Fruit fly (Drosophila melanogaster) Kc167 (cell line): ENCODE measurements around the gene CG14400.

Experiments used
- Myc ChIP-seq: fragments of >200 bp; optimal IDR thresholded peaks from 2 replicates; lab custom pipeline; 2017; ENCODE audit warnings: missing external identifiers
- Sin3A ChIP-seq: fragments of >200 bp; optimal IDR thresholded peaks from 2 replicates; lab custom pipeline; 2018; ENCODE audit warnings: missing external identifiers
- h ChIP-seq: fragments of >200 bp; optimal IDR thresholded peaks from 3 replicates; lab custom pipeline; 2018; ENCODE audit warnings: missing external identifiers
- insv ChIP-seq: fragments of >200 bp; optimal IDR thresholded peaks from 3 replicates; lab custom pipeline; 2018; ENCODE audit warnings: missing external identifiers
- psq ChIP-seq: fragments of >200 bp; optimal IDR thresholded peaks from 2 replicates; lab custom pipeline; 2017; ENCODE audit warnings: missing external identifiers
- ttk ChIP-seq: sonication (Bioruptor generic); optimal IDR thresholded peaks from 2 replicates; lab custom pipeline; 2017; ENCODE audit warnings: missing external identifiers

CG14400 gene

dm6 chr2L:20881353-20882079 is 23.8 kb upstream of the CG14400 start:
- TF ChIP-seq h (lab: Kevin White, UChicago) (no peak), Myc (lab: Kevin White, UChicago) (no peak), psq (no peak), ttk (lab: Kevin White, UChicago) (no peak), insv (no peak), Sin3A (lab: Kevin White, UChicago) (no peak)

dm6 chr2L:20880476-20880875 is 22.8 kb upstream of the CG14400 start:
- TF ChIP-seq Sin3A (lab: Kevin White, UChicago) (no peak), Myc (lab: Kevin White, UChicago) (no peak), insv (no peak), psq (no peak), h (lab: Kevin White, UChicago) (no peak), ttk (lab: Kevin White, UChicago) (no peak)

DNA sequence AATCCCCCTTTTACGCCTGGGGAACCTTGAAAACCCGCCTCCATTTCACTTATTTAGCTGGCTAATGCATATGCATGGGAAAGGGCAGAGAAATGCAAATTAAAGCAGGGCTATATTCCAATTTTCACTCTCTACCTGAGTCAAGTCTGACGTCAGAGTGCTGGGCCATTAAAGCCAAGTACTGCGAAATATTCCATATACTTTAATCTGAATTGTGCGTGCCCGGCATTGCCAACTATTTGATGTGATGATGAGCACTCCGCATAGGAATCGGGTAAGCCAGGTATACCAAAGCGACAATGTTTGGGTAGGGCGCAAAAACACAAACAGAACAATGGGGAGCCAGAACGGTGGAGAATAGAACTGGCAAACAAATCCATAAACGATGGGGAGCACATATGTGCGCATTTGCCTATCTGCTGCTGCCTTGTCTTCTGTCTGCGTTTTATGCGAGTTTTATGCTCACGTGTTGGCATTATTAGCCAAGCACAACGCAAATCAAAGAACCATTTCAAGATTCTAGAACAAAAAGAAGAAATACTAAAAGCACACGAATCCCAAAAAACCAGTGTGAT is 22.0 kb upstream of the CG14400 start:
- TF ChIP-seq Sin3A (lab: Kevin White, UChicago) (no peak), Myc (lab: Kevin White, UChicago) (no peak), psq (no peak), ttk (lab: Kevin White, UChicago) (no peak), h (lab: Kevin White, UChicago) (no peak), insv (no peak)

- TF ChIP-seq insv: no peak
- no peak for TF ChIP-seq ttk (lab: Kevin White, UChicago)
- TF ChIP-seq Myc (lab: Kevin White, UChicago): no peak
- TF ChIP-seq h (lab: Kevin White, UChicago): no peak
- no peak for TF ChIP-seq psq
- TF ChIP-seq Sin3A (lab: Kevin White, UChicago): no peak
These were observed 20.8 kb upstream of the CG14400 start for dm6 chr2L:20878463-20878862.

dm6 chr2L:20878052-20878451 is 20.4 kb upstream of the CG14400 start:
- no peak for TF ChIP-seq ttk (lab: Kevin White, UChicago)
- no peak for TF ChIP-seq psq
- no peak for TF ChIP-seq insv
- no peak for TF ChIP-seq h (lab: Kevin White, UChicago)
- TF ChIP-seq Sin3A (lab: Kevin White, UChicago): no peak
- TF ChIP-seq Myc (lab: Kevin White, UChicago): no peak

- TF ChIP-seq Sin3A (lab: Kevin White, UChicago): no peak
- TF ChIP-seq psq: no peak
- no peak for TF ChIP-seq Myc (lab: Kevin White, UChicago)
- no peak for TF ChIP-seq ttk (lab: Kevin White, UChicago)
- TF ChIP-seq h (lab: Kevin White, UChicago): no peak
These were observed 16.8 kb upstream of the CG14400 start for dm6 chr2L:20874514-20874913.

DNA sequence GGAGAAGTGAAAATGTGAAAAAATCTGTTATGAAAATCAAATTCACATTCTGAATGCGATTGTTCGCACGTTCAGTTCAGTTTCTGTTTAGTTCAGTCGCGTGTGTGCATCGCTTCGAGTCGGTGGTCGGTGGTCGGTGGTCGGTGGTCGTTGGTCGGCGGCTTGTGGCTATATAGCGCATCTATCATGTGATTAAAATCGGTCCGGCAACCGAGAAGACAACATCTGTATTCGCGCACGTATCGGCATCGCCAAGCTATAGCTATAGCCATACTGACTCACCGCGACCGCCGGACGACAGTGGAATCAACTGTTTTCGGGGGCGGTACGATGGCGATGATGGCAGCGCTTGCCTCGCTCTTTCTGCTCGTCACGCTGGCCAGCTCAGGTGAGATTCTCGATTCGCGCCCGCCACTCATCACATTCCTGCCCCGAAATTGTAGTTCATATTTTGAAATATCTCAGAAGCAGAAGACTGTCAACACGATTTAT is 12.2 kb upstream of the CG14400 start, which contains the start of gene CG14401:
TSS of gene CG14401 (plus strand) at position 51 of the 492 bp plus-strand sequence.
- TF ChIP-seq psq (no peak), h (lab: Kevin White, UChicago) (no peak), Sin3A (lab: Kevin White, UChicago) (no peak), ttk (lab: Kevin White, UChicago) (no peak), insv (no peak), Myc (lab: Kevin White, UChicago) (no peak)

DNA sequence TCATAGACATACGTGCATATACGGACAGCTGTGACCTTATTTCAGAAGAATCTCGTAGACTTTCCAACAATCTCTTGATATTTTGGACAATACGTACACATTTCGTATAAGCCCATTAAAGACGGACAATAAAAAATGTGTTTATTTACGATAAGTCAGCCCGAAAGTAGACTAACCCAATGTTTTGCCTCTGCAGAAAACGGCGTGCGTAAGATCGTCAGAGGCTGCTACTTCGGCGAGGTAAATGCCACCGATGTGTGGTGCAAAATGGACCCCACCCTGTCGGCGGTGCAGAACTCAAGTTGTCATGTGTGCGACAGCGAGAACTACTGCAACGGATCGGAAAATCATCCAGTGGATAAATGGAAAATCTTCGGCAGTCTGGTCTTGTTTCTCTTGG is 11.2 kb upstream of the CG14400 start:
- TF ChIP-seq Sin3A (lab: Kevin White, UChicago) (no peak), h (lab: Kevin White, UChicago) (no peak), ttk (lab: Kevin White, UChicago) (no peak), Myc (lab: Kevin White, UChicago) (no peak), psq (no peak), insv (no peak)

- no peak for TF ChIP-seq Sin3A (lab: Kevin White, UChicago)
- TF ChIP-seq Myc (lab: Kevin White, UChicago): no peak
- TF ChIP-seq h (lab: Kevin White, UChicago): no peak
- TF ChIP-seq insv: no peak
- TF ChIP-seq ttk (lab: Kevin White, UChicago): no peak
- no peak for TF ChIP-seq psq
These were observed 9.7 kb upstream of the CG14400 start, which contains the start of gene CG31675 for dm6 chr2L:20867381-20867780. Gene CG31675, plus strand, starts transcription at chr2L:20867755.

DNA sequence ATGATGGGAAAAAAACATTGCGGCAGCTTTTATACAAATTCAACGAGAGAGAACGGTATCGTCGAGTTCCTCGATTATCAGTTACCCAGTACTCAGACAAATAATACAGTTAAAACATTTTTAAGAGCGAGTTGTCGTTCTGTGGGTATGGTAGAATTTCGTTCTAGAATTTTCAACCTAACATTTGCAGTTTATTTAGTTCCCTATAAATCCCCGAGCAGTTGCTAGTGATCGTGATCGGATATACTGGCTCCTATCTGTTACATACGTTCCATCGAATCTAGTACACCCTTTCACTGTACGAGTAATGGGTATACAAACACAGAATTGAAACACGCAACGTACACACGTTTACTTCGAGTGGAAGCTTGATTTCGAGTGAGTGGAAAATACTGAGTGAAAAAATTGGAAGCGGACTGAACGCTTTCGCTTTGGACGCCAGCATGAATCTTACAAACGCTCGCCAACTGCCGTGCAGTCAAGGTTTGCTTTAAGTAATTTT is 7.1 kb upstream of the CG14400 start, which contains the start of gene CG9338:
TSS of gene CG9338 (plus strand) at position 452 of the 502 bp plus-strand sequence.
- TF ChIP-seq insv: no peak
- TF ChIP-seq h (lab: Kevin White, UChicago): no peak
- no peak for TF ChIP-seq psq
- no peak for TF ChIP-seq Sin3A (lab: Kevin White, UChicago)
- TF ChIP-seq Myc (lab: Kevin White, UChicago): no peak
- TF ChIP-seq ttk (lab: Kevin White, UChicago): no peak

DNA sequence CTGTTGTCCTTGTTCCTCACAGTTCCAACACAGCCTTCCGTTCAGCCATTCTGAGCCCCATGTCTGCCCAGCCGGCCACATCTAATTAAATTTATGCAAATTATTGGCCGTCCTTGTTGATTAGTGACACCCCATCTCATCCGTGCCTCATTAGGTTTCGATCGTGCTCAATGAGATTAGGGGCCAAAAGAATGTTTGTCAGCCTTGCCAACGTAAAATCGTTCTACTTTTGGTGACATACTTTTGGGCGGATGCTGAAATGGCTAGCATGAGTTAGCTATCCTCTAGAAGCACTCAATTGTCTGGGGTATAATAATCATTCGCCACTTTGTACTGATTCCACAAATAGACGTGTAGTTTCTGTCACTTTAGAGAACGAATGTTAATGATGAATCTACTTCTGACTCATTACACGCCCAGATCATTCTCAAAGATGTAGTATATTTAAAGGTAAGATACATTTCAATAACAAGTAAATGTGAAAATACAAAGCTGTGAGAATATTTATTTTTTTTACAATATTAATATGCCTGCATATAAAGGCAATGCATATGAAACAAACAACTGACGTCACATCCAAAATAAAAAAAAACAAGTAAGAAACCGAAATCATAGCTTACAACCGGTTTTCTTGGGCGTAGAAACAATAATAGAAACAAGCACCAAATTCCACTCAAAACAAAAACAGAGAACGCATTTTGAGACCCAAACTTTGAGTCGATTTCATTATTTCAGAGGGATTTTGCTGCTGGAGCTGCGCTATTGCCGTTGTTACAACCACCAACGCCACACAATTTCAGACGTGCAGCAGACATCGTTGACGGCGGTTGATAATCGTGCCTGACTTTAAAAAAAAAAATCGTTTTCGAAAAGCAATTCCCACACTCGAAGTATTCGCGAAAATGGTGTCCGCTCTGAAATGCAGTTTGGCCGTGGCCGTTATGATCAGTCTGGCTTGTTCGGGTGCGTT is 965 bp upstream of the CG14400 start, which contains the start of gene bero:
TSS of gene bero (plus strand) at position 325 of the 970 bp plus-strand sequence.
- TF ChIP-seq ttk (lab: Kevin White, UChicago) (no peak), h (lab: Kevin White, UChicago) (no peak), Myc (lab: Kevin White, UChicago) (no peak), psq (no peak), insv (no peak), Sin3A (lab: Kevin White, UChicago) (no peak)
